Fruit fly (Drosophila melanogaster) whole organism: Measurements from ENCODE around the gene CG17991.
A peak's percentile ranks its signal among the peaks of the same experiment; 100 is the strongest.

ENCODE experiments used
- Dll ChIP-seq: fragments of >200 bp; optimal IDR thresholded peaks from 2 replicates; lab custom pipeline; 2017
- EcR ChIP-seq, 2 experiments: fragments of >200 bp; optimal IDR thresholded peaks; 2 replicates each; lab custom pipeline; 2017; ENCODE audit warnings: missing biosample characterization in 2 of 2, missing genetic modification characterization in 2 of 2, missing genetic modification reagents in 2 of 2
- pan ChIP-seq: fragments of >200 bp; optimal IDR thresholded peaks from 2 replicates; lab custom pipeline; 2017
- psq ChIP-seq: fragments of >200 bp; optimal IDR thresholded peaks from 2 replicates; lab custom pipeline; 2017
- usp ChIP-seq: fragments of >200 bp; optimal IDR thresholded peaks from 2 replicates; lab custom pipeline; 2017; ENCODE audit warnings: missing biosample characterization, missing genetic modification characterization, mixed read lengths

DNA sequence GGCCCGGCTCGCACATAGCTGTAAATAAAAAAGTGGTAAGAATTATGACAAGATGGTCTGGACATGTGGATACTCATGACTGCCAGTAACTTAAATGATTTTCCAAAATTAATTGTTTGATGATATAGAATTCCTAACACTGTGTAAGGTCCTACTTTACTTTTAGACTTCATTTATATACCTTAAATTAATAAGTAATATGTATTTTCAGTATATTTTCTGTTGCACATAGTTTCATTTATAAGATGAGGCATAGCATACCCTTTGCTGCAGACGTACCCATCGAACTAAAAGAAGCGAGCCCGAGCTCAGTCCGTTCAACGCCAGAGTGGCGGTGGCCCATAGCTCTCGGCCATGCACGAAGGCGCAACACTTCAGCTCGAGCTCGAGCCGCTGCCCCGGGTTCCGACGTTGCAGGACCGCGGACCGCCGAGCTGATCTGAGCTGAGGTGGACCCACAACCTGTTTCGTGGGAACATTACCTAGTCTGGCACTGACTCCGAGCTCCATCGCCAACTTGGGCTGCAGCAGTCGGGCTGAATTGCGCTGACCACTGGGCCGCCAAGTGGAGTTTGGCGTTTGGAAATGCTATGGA, 23.5 kb upstream of the CG17991 start:
- TF ChIP-seq usp (GFP tag; lab: Kevin White, UChicago) (no peak), Dll (lab: Kevin White, UChicago) (no peak), psq (no peak), pan (lab: Kevin White, UChicago) (peak; percentile 86), EcR (GFP tag; optimal IDR thresholded peaks at IDR 0.05; lab: Kevin White, UChicago) (no peak)
